Worm (Caenorhabditis elegans) whole organism, L4 larva: ENCODE measurements around the gene Y39A1A.27.

Experiments
- D1046.2 ChIP-seq: fragments of 200-800 bp; sonication (Bioruptor generic); IDR thresholded peaks from 2 replicates; pipeline ENCODE4 v1.3.6; 2022; ENCODE audit warnings: missing genetic modification characterization, missing compliant biosample characterization
- F10B5.3 ChIP-seq: sonication (generic microtip); optimal IDR thresholded peaks from 2 replicates; lab custom pipeline; 2016; ENCODE audit warnings: mild to moderate bottlenecking, missing genetic modification characterization, missing compliant biosample characterization
- R02D3.7 ChIP-seq: fragments of 150-350 bp; sonication (generic microtip); optimal IDR thresholded peaks from 3 replicates; lab custom pipeline; 2014; ENCODE audit warnings: missing biosample characterization, missing genetic modification characterization
- T26A8.4 ChIP-seq: fragments of 200-800 bp; sonication (Bioruptor generic); IDR thresholded peaks from 2 replicates; pipeline ENCODE4 v1.3.6; 2022; ENCODE audit warnings: missing genetic modification characterization, missing compliant biosample characterization
- Y105C5A.15 ChIP-seq: fragments of 200-800 bp; sonication (Bioruptor generic); IDR thresholded peaks from 2 replicates; pipeline ENCODE4 v1.3.6; 2022; ENCODE audit warnings: missing genetic modification characterization, missing compliant biosample characterization
- Y48G9A.11 ChIP-seq: fragments of 200-800 bp; sonication (Bioruptor generic); IDR thresholded peaks from 2 replicates; pipeline ENCODE4 v1.3.6; 2022; ENCODE audit warnings: missing genetic modification reagents, missing genetic modification characterization, missing compliant biosample characterization
- Y5F2A.4 ChIP-seq: fragments of 200-800 bp; sonication (Bioruptor generic); optimal IDR thresholded peaks from 2 replicates; lab custom pipeline; 2018; ENCODE audit warnings: mild to moderate bottlenecking, missing genetic modification characterization, missing compliant biosample characterization
- Y75B8A.6 ChIP-seq: fragments of 200-800 bp; sonication (Bioruptor generic); IDR thresholded peaks from 2 replicates; pipeline ENCODE4 v1.3.6; 2022; ENCODE audit warnings: missing genetic modification reagents, missing genetic modification characterization, missing compliant biosample characterization
- ZK546.5 ChIP-seq, 2 experiments: sonication (generic microtip); optimal IDR thresholded peaks; 2 replicates each; lab custom pipeline; 2017; ENCODE audit warnings: missing biosample characterization in 2 of 2, missing genetic modification characterization in 2 of 2
- aly-2 ChIP-seq: sonication (generic microtip); optimal IDR thresholded peaks from 2 replicates; lab custom pipeline; 2018; ENCODE audit warnings: missing biosample characterization, missing genetic modification characterization
- ama-1 ChIP-seq: fragments of 150-350 bp; optimal IDR thresholded peaks from 2 replicates; lab custom pipeline; 2014; ENCODE audit warnings: inconsistent platforms, mixed read lengths
- attf-4 ChIP-seq: sonication (generic microtip); optimal IDR thresholded peaks from 3 replicates; lab custom pipeline; 2017; ENCODE audit warnings: missing biosample characterization, missing genetic modification characterization
- ceh-20 ChIP-seq: fragments of 200-800 bp; sonication (Bioruptor generic); IDR thresholded peaks from 2 replicates; pipeline ENCODE4 v1.3.6; 2022; ENCODE audit warnings: missing genetic modification reagents, missing genetic modification characterization, missing compliant biosample characterization
- ceh-62 ChIP-seq: sonication (generic microtip); optimal IDR thresholded peaks from 2 replicates; lab custom pipeline; 2017; ENCODE audit warnings: missing biosample characterization, missing genetic modification characterization
- cey-2 ChIP-seq: sonication (generic microtip); optimal IDR thresholded peaks from 3 replicates; lab custom pipeline; 2017; ENCODE audit warnings: missing genetic modification characterization, mild to moderate bottlenecking, missing compliant biosample characterization, antibody characterized with exemption, borderline replicate concordance; ENCODE audit not compliant: insufficient read depth
- daf-8 ChIP-seq: fragments of 200-800 bp; sonication (Bioruptor generic); IDR thresholded peaks from 2 replicates; pipeline ENCODE4 v1.3.6; 2022; ENCODE audit warnings: missing genetic modification characterization, missing compliant biosample characterization
- dmd-6 ChIP-seq: fragments of 200-800 bp; sonication (Bioruptor generic); IDR thresholded peaks from 2 replicates; pipeline ENCODE4 v1.3.6; 2022; ENCODE audit warnings: missing genetic modification reagents, missing genetic modification characterization, missing compliant biosample characterization
- dmd-9 ChIP-seq: fragments of 200-800 bp; sonication (Bioruptor generic); IDR thresholded peaks from 2 replicates; pipeline ENCODE4 v1.3.6; 2022; ENCODE audit warnings: missing genetic modification reagents, missing genetic modification characterization, missing compliant biosample characterization
- dpl-1 ChIP-seq: fragments of 150-350 bp; optimal IDR thresholded peaks from 2 replicates; lab custom pipeline; 2014; ENCODE audit warnings: missing biosample characterization, missing genetic modification reagents, missing genetic modification characterization
- duxl-1 ChIP-seq: sonication (generic microtip); optimal IDR thresholded peaks from 2 replicates; lab custom pipeline; 2016; ENCODE audit warnings: mild to moderate bottlenecking, missing genetic modification characterization, moderate library complexity, missing compliant biosample characterization; ENCODE audit not compliant: poor library complexity
- egl-27 ChIP-seq: sonication (generic microtip); optimal IDR thresholded peaks from 3 replicates; lab custom pipeline; 2017; ENCODE audit warnings: missing biosample characterization, missing genetic modification reagents, missing genetic modification characterization
- egl-43 ChIP-seq: fragments of 200-800 bp; sonication (Bioruptor generic); IDR thresholded peaks from 2 replicates; pipeline ENCODE4 v1.3.6; 2022; ENCODE audit warnings: missing genetic modification reagents, missing genetic modification characterization, missing compliant biosample characterization
- fos-1 ChIP-seq: fragments of 150-350 bp; optimal IDR thresholded peaks from 2 replicates; lab custom pipeline; 2014; ENCODE audit warnings: missing biosample characterization, missing genetic modification characterization
- hmg-1.1 ChIP-seq: fragments of 200-800 bp; sonication (Bioruptor generic); IDR thresholded peaks from 2 replicates; pipeline ENCODE4 v1.3.6; 2022; ENCODE audit warnings: missing genetic modification reagents, missing genetic modification characterization, missing compliant biosample characterization
- jun-1 ChIP-seq: fragments of 150-350 bp; optimal IDR thresholded peaks from 2 replicates; lab custom pipeline; 2014; ENCODE audit warnings: missing biosample characterization, missing genetic modification reagents, missing genetic modification characterization
- lim-7 ChIP-seq: fragments of 200-800 bp; sonication (Bioruptor generic); IDR thresholded peaks from 2 replicates; pipeline ENCODE4 v1.3.6; 2022; ENCODE audit warnings: missing genetic modification characterization, missing compliant biosample characterization
- lin-13 ChIP-seq: fragments of 150-350 bp; optimal IDR thresholded peaks from 2 replicates; lab custom pipeline; 2014; ENCODE audit warnings: missing biosample characterization, missing genetic modification reagents, missing genetic modification characterization
- lin-29 ChIP-seq: fragments of 200-800 bp; sonication (Bioruptor generic); IDR thresholded peaks from 2 replicates; pipeline ENCODE4 v1.3.6; 2022; ENCODE audit warnings: missing genetic modification reagents, missing genetic modification characterization, missing compliant biosample characterization
- lin-38 ChIP-seq: fragments of 200-800 bp; sonication (Bioruptor generic); IDR thresholded peaks from 2 replicates; pipeline ENCODE4 v1.3.6; 2022; ENCODE audit warnings: missing genetic modification reagents, missing genetic modification characterization, missing compliant biosample characterization
- madf-5 ChIP-seq, 2 experiments: fragments of 200-800 bp; sonication (Bioruptor generic); IDR thresholded peaks; 2 replicates each; pipeline ENCODE4 v1.3.6; 2022; ENCODE audit warnings: missing compliant biosample characterization in 2 of 2, missing genetic modification characterization in 2 of 2
- madf-9 ChIP-seq: fragments of 200-800 bp; sonication (Bioruptor generic); conservative IDR thresholded peaks from 2 replicates; pipeline ENCODE4 v1.3.6; 2022; ENCODE audit warnings: missing genetic modification reagents, missing genetic modification characterization, missing compliant biosample characterization
- mxl-2 ChIP-seq: fragments of 200-800 bp; sonication (Bioruptor generic); conservative IDR thresholded peaks from 2 replicates; pipeline ENCODE4 v1.3.6; 2022; ENCODE audit warnings: missing genetic modification reagents, missing genetic modification characterization, missing compliant biosample characterization
- mxl-3 ChIP-seq: fragments of 200-800 bp; sonication (Bioruptor generic); optimal IDR thresholded peaks from 2 replicates; lab custom pipeline; 2018; ENCODE audit warnings: mild to moderate bottlenecking, missing genetic modification characterization, missing compliant biosample characterization
- nhr-10 ChIP-seq: fragments of 150-350 bp; optimal IDR thresholded peaks from 2 replicates; lab custom pipeline; 2014; ENCODE audit warnings: missing biosample characterization, missing genetic modification characterization
- nhr-102 ChIP-seq: sonication (generic microtip); optimal IDR thresholded peaks from 2 replicates; lab custom pipeline; 2016; ENCODE audit warnings: mild to moderate bottlenecking, missing genetic modification characterization, moderate library complexity, missing compliant biosample characterization
- nhr-111 ChIP-seq: fragments of 200-800 bp; sonication (Bioruptor generic); optimal IDR thresholded peaks from 2 replicates; lab custom pipeline; 2018; ENCODE audit warnings: mild to moderate bottlenecking, missing genetic modification characterization, missing compliant biosample characterization
- nhr-25 ChIP-seq: sonication (generic microtip); optimal IDR thresholded peaks from 2 replicates; lab custom pipeline; 2017; ENCODE audit warnings: missing genetic modification characterization, mild to moderate bottlenecking, missing compliant biosample characterization, antibody characterized with exemption, moderate library complexity, borderline replicate concordance; ENCODE audit not compliant: insufficient read depth
- nhr-28 ChIP-seq: fragments of 150-350 bp; optimal IDR thresholded peaks from 2 replicates; lab custom pipeline; 2014; ENCODE audit warnings: missing biosample characterization, missing genetic modification characterization
- nhr-41 ChIP-seq: fragments of 200-800 bp; sonication (Bioruptor generic); IDR thresholded peaks from 2 replicates; pipeline ENCODE4 v1.3.6; 2022; ENCODE audit warnings: missing genetic modification reagents, missing genetic modification characterization, missing compliant biosample characterization
- php-3 ChIP-seq: fragments of 200-800 bp; sonication (Bioruptor generic); IDR thresholded peaks from 2 replicates; pipeline ENCODE4 v1.3.6; 2022; ENCODE audit warnings: missing genetic modification reagents, missing genetic modification characterization, missing compliant biosample characterization
- pqm-1 ChIP-seq: sonication (generic microtip); optimal IDR thresholded peaks from 2 replicates; lab custom pipeline; 2017; ENCODE audit warnings: missing biosample characterization, missing genetic modification characterization
- saeg-2 ChIP-seq: fragments of 200-800 bp; sonication (Bioruptor generic); IDR thresholded peaks from 2 replicates; pipeline ENCODE4 v1.3.6; 2022; ENCODE audit warnings: missing genetic modification reagents, missing genetic modification characterization, missing compliant biosample characterization
- snpc-4 ChIP-seq: fragments of 150-350 bp; optimal IDR thresholded peaks from 2 replicates; lab custom pipeline; 2014; ENCODE audit warnings: missing biosample characterization, missing genetic modification characterization
- tra-1 ChIP-seq: fragments of 200-800 bp; sonication (Bioruptor generic); IDR thresholded peaks from 2 replicates; pipeline ENCODE4 v1.3.6; 2022; ENCODE audit warnings: missing genetic modification reagents, missing genetic modification characterization, missing compliant biosample characterization
- unc-39 ChIP-seq: sonication (generic microtip); optimal IDR thresholded peaks from 2 replicates; lab custom pipeline; 2017; ENCODE audit warnings: missing biosample characterization, missing genetic modification characterization
- unc-62 ChIP-seq, 3 experiments: fragments of 150-350 bp in 1 of 3; sonication (generic microtip); optimal IDR thresholded peaks in 2 of 3; peaks in 1 of 3; 1 replicate in 1 of 3; 2 replicates in 2 of 3; lab custom pipeline; 2014 to 2017; ENCODE audit warnings: missing biosample characterization in 3 of 3, missing genetic modification characterization in 3 of 3, missing genetic modification reagents in 3 of 3, missing genotype in 1 of 3
- zag-1 ChIP-seq: fragments of 150-350 bp; optimal IDR thresholded peaks from 2 replicates; lab custom pipeline; 2014; ENCODE audit warnings: missing biosample characterization, missing genetic modification characterization
- zfp-2 ChIP-seq: sonication (generic microtip); optimal IDR thresholded peaks from 2 replicates; lab custom pipeline; 2016; ENCODE audit warnings: mild to moderate bottlenecking, missing genetic modification characterization, missing compliant biosample characterization
- zip-2 ChIP-seq: fragments of 150-350 bp; optimal IDR thresholded peaks from 2 replicates; lab custom pipeline; 2014; ENCODE audit warnings: missing biosample characterization, missing genetic modification characterization
- ztf-7 ChIP-seq: fragments of 150-350 bp; optimal IDR thresholded peaks from 2 replicates; lab custom pipeline; 2014; ENCODE audit warnings: missing biosample characterization, missing genetic modification characterization

Y39A1A.27 gene

ce11 chrIII:10637933-10638332 is 838 bp upstream of the Y39A1A.27 start:
- peak in 1 of 2 experiments; percentile 92 for TF ChIP-seq unc-62 (GFP tag; optimal IDR thresholded peaks at IDR 0.05 in 1 of 2; lab: Kevin White, UChicago)
- no peak for TF ChIP-seq unc-62 (tag; optimal IDR thresholded peaks at IDR 0.05; lab: Kevin White, UChicago)
- TF ChIP-seq nhr-28 (tag; lab: Kevin White, UChicago): no peak
- no peak for TF ChIP-seq tra-1 (GFP tag; lab: Robert Waterston, UW)

ce11 chrIII:10642781-10643180 is 4.0 kb downstream of the Y39A1A.27 start, which contains the start of the genes dhs-11 and orc-1:
Gene dhs-11 (minus strand): TSS chrIII:10642865.
Gene orc-1 (plus strand): TSS chrIII:10643129.
- TF ChIP-seq madf-5 (GFP tag; IDR thresholded peaks at IDR 0.05; lab: Robert Waterston, UW): no peak
- no peak for TF ChIP-seq nhr-111
- TF ChIP-seq F10B5.3: no peak
- no peak for TF ChIP-seq madf-9 (GFP tag; lab: Robert Waterston, UW)
- TF ChIP-seq duxl-1 (tag; lab: Kevin White, UChicago): no peak
- TF ChIP-seq D1046.2: no peak
- TF ChIP-seq dpl-1 (GFP tag; lab: Kevin White, UChicago): peak; percentile 89
- no peak for TF ChIP-seq T26A8.4 (GFP tag; lab: Robert Waterston, UW)
- TF ChIP-seq php-3 (GFP tag; lab: Robert Waterston, UW): no peak
- no peak for TF ChIP-seq attf-4 (tag; lab: Kevin White, UChicago)
- TF ChIP-seq dmd-9 (GFP tag; lab: Robert Waterston, UW): no peak
- TF ChIP-seq ZK546.5 (tag; optimal IDR thresholded peaks at IDR 0.05; lab: Kevin White, UChicago): no peak
- TF ChIP-seq egl-27: no peak
- TF ChIP-seq nhr-102: no peak
- TF ChIP-seq Y105C5A.15 (GFP tag; lab: Robert Waterston, UW): no peak
- no peak for TF ChIP-seq Y75B8A.6 (GFP tag; lab: Robert Waterston, UW)
- no peak for TF ChIP-seq snpc-4 (tag; lab: Kevin White, UChicago)
- no peak for TF ChIP-seq egl-43 (GFP tag; lab: Robert Waterston, UW)
- TF ChIP-seq aly-2: no peak
- TF ChIP-seq zfp-2: no peak
- TF ChIP-seq nhr-25 (tag; lab: Kevin White, UChicago): no peak
- no peak for TF ChIP-seq daf-8 (GFP tag; lab: Robert Waterston, UW)
- TF ChIP-seq nhr-41: no peak
- TF ChIP-seq lin-38 (GFP tag; lab: Robert Waterston, UW): peak; percentile 69
- no peak for TF ChIP-seq jun-1 (tag; lab: Kevin White, UChicago)
- TF ChIP-seq ceh-62: no peak
- TF ChIP-seq Y5F2A.4: no peak
- TF ChIP-seq R02D3.7 (tag; lab: Kevin White, UChicago): no peak
- TF ChIP-seq mxl-2 (GFP tag; lab: Robert Waterston, UW): no peak
- TF ChIP-seq hmg-1.1 (GFP tag; lab: Robert Waterston, UW): 0 out of 2 replicates have a peak, but pooled peaks have one; percentile 48
- TF ChIP-seq tra-1 (GFP tag; lab: Robert Waterston, UW): no peak
- TF ChIP-seq zip-2: no peak
- no peak for TF ChIP-seq mxl-3
- no peak for TF ChIP-seq saeg-2 (GFP tag; lab: Robert Waterston, UW)
- TF ChIP-seq cey-2: no peak
- TF ChIP-seq Y48G9A.11 (GFP tag; lab: Robert Waterston, UW): no peak
- TF ChIP-seq ceh-20 (GFP tag; lab: Robert Waterston, UW): no peak
- no peak for TF ChIP-seq lin-29 (GFP tag; lab: Robert Waterston, UW)
- TF ChIP-seq unc-39 (tag; lab: Kevin White, UChicago): no peak
- no peak for TF ChIP-seq nhr-10 (tag; lab: Kevin White, UChicago)
- no peak for TF ChIP-seq zag-1 (tag; lab: Kevin White, UChicago)
- no peak for TF ChIP-seq ztf-7 (tag; lab: Kevin White, UChicago)
- TF ChIP-seq lin-13 (GFP tag; lab: Kevin White, UChicago): no peak
- no peak for TF ChIP-seq lim-7
- no peak for TF ChIP-seq fos-1 (tag; lab: Kevin White, UChicago)
- no peak for TF ChIP-seq pqm-1 (tag; lab: Kevin White, UChicago)
- no peak for TF ChIP-seq ama-1
- no peak for TF ChIP-seq dmd-6 (GFP tag; lab: Robert Waterston, UW)
